Worm (Caenorhabditis elegans) whole organism, early embryonic: Measurements from ENCODE around the gene str-85.

Experiments used
- B0310.2 ChIP-seq: sonication (generic microtip); optimal IDR thresholded peaks from 2 replicates; lab custom pipeline; 2016; ENCODE audit warnings: mild to moderate bottlenecking, missing genetic modification characterization, missing compliant biosample characterization
- F13C5.2 ChIP-seq: sonication (generic microtip); optimal IDR thresholded peaks from 2 replicates; lab custom pipeline; 2017; ENCODE audit warnings: mild to moderate bottlenecking, missing genetic modification characterization, inconsistent platforms, missing compliant biosample characterization
- aly-1 ChIP-seq: sonication (generic microtip); optimal IDR thresholded peaks from 2 replicates; lab custom pipeline; 2016; ENCODE audit warnings: missing genetic modification characterization, missing compliant biosample characterization
- ama-1 ChIP-seq: fragments of 150-350 bp; optimal IDR thresholded peaks from 2 replicates; lab custom pipeline; 2014
- ceh-13 ChIP-seq: fragments of 200-800 bp; sonication (Bioruptor generic); optimal IDR thresholded peaks from 2 replicates; lab custom pipeline; 2018; ENCODE audit warnings: mild to moderate bottlenecking, missing genetic modification characterization, missing compliant biosample characterization
- ets-7 ChIP-seq: sonication (generic microtip); optimal IDR thresholded peaks from 2 replicates; lab custom pipeline; 2016; ENCODE audit warnings: missing genotype, missing genetic modification characterization, missing compliant biosample characterization
- flt-1 ChIP-seq: fragments of 200-800 bp; sonication (Bioruptor generic); IDR thresholded peaks from 2 replicates; pipeline ENCODE4 v1.3.6; 2022; ENCODE audit warnings: missing genetic modification characterization, missing compliant biosample characterization
- hmbx-1 ChIP-seq: sonication (generic microtip); optimal IDR thresholded peaks from 2 replicates; lab custom pipeline; 2016; ENCODE audit warnings: mild to moderate bottlenecking, missing genetic modification characterization, missing compliant biosample characterization
- hmg-4 ChIP-seq: fragments of 200-800 bp; sonication (Bioruptor generic); optimal IDR thresholded peaks from 2 replicates; lab custom pipeline; 2018; ENCODE audit warnings: mild to moderate bottlenecking, missing genetic modification characterization, missing compliant biosample characterization
- pes-1 ChIP-seq: fragments of 200-800 bp; sonication (Bioruptor generic); IDR thresholded peaks from 2 replicates; pipeline ENCODE4 v1.3.6; 2022; ENCODE audit warnings: missing genetic modification reagents, missing genetic modification characterization, missing compliant biosample characterization
- scrt-1 ChIP-seq: fragments of 200-800 bp; sonication (Bioruptor generic); IDR thresholded peaks from 2 replicates; pipeline ENCODE4 v1.3.6; 2022; ENCODE audit warnings: missing genetic modification characterization, missing compliant biosample characterization
- tbx-11 ChIP-seq: fragments of 200-800 bp; sonication (Bioruptor generic); IDR thresholded peaks from 2 replicates; pipeline ENCODE4 v1.3.6; 2022; ENCODE audit warnings: missing genetic modification characterization, missing compliant biosample characterization
- tbx-37 ChIP-seq: fragments of 200-800 bp; sonication (Bioruptor generic); conservative IDR thresholded peaks from 2 replicates; pipeline ENCODE4 v1.3.6; 2022; ENCODE audit warnings: missing genetic modification reagents, missing genetic modification characterization, missing compliant biosample characterization

DNA sequence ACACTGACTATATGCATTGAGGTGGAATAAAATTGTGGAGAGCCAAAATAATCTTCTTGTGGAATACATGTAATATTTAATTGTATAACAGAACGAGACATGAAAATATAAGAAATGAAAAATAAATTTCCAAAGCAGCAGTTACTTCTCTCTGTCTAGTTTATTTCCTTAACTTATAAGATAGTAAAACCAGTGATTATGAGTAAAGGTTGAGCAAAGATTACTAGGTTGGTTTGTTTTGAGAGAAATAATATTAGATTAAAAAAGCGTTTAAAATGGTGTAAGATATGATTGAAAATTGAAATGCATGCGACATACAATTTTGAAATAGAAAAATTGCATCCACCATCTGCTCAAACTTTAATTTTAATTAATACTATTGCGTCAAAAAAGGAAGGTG lies 28.1 kb upstream of the str-85 start, which contains the start of gene srh-201:
- TF ChIP-seq hmbx-1 (tag; lab: Kevin White, UChicago) (no peak), ets-7 (tag; lab: Kevin White, UChicago) (no peak), ama-1 (lab: Kevin White, UChicago) (no peak), flt-1 (GFP tag; lab: Robert Waterston, UW) (no peak), aly-1 (tag; lab: Kevin White, UChicago) (no peak), B0310.2 (no peak), tbx-37 (GFP tag; lab: Robert Waterston, UW) (no peak), tbx-11 (GFP tag; lab: Robert Waterston, UW) (no peak), F13C5.2 (no peak), hmg-4 (no peak), pes-1 (no peak), ceh-13 (GFP tag; lab: Kevin White, UChicago) (no peak), scrt-1 (GFP tag; lab: Robert Waterston, UW) (no peak)
